Worm (Caenorhabditis elegans): Measurements from ENCODE around the gene Y38H6C.16.

Gene Y38H6C.16

ce11 chrV:20497537-20497936 is 41.6 kb downstream of the Y38H6C.16 start (continued):
- TF ChIP-seq F10E7.11 (tag; optimal IDR thresholded peaks at IDR 0.05) (peak; percentile 41), Y53G8AR.9 (GFP tag; conservative IDR thresholded peaks at IDR 0.05) (0 out of 2 replicates have a peak, but pooled peaks have one; percentile 65), madf-6 (GFP tag; IDR thresholded peaks at IDR 0.05) (peak; percentile 67), tbx-9 (tag; optimal IDR thresholded peaks at IDR 0.05; ENCODE audit: borderline replicate concordance) (no peak), athp-1 (tag; optimal IDR thresholded peaks at IDR 0.05) (peak; percentile 21), chd-7 (tag; optimal IDR thresholded peaks at IDR 0.05) (peak; percentile 71), tbp1 (GFP tag; optimal IDR thresholded peaks at IDR 0.05) (peak; percentile 45), F22D6.2 (tag; optimal IDR thresholded peaks at IDR 0.05) (no peak), ZK185.1 (tag; optimal IDR thresholded peaks at IDR 0.05; ENCODE audit: poor library complexity, severe bottlenecking) (peak; percentile 60), rcor-1 (GFP tag; IDR thresholded peaks at IDR 0.05) (0 out of 2 replicates have a peak, but pooled peaks have one; percentile 21), lsy-27 (tag; optimal IDR thresholded peaks at IDR 0.05; ENCODE audit: borderline replicate concordance, insufficient read depth) (no peak), efl-1 (GFP tag; optimal IDR thresholded peaks at IDR 0.05) (peak; percentile 53), nhr-90 (tag; optimal IDR thresholded peaks at IDR 0.05) (peak; percentile 74), F55B11.4 (tag; optimal IDR thresholded peaks at IDR 0.05; ENCODE audit: borderline replicate concordance, insufficient read depth) (no peak), C06A6.2 (GFP tag; conservative IDR thresholded peaks at IDR 0.05) (no peak), nhr-179 (tag; optimal IDR thresholded peaks at IDR 0.05) (peak; percentile 4), let-607 (tag; optimal IDR thresholded peaks at IDR 0.05) (peak in 1 of 2 experiments; percentile 72), Y56A3A.18 (GFP tag; IDR thresholded peaks at IDR 0.05) (peak; percentile 66), Y67H2A.10 (GFP tag; conservative IDR thresholded peaks at IDR 0.05) (no peak), aptf-2 (GFP tag; conservative IDR thresholded peaks at IDR 0.05) (no peak), xnd-1 (tag; optimal IDR thresholded peaks at IDR 0.05) (peak; percentile 47), repo-1 (tag; optimal IDR thresholded peaks at IDR 0.05) (peak; percentile 92), attf-5 (GFP tag; optimal IDR thresholded peaks at IDR 0.05) (no peak), madf-10 (tag; optimal IDR thresholded peaks at IDR 0.05) (peak; percentile 49), mel-28 (tag; optimal IDR thresholded peaks at IDR 0.05; ENCODE audit: borderline replicate concordance) (no peak), hsf-1 (GFP tag; IDR thresholded peaks at IDR 0.05) (peak; percentile 51; the same call in 1 of the 2 replicates), nhr-80 (tag; optimal IDR thresholded peaks at IDR 0.05) (peak; percentile 61), ztf-22 (GFP tag; optimal IDR thresholded peaks at IDR 0.05) (peak; percentile 56), tlf-1 (GFP tag; optimal IDR thresholded peaks at IDR 0.05) (peak; percentile 67), ceh-79 (tag; optimal IDR thresholded peaks at IDR 0.05) (peak; percentile 25), madf-3 (GFP tag; IDR thresholded peaks at IDR 0.05) (0 out of 2 replicates have a peak, but pooled peaks have one; percentile 51), F52B5.7 (tag; optimal IDR thresholded peaks at IDR 0.05) (peak; percentile 54), ceh-91 (GFP tag; IDR thresholded peaks at IDR 0.05) (peak; percentile 42; the same call in 1 of the 2 replicates), lag-1 (GFP tag; IDR thresholded peaks at IDR 0.05) (no peak), ekl-4 (GFP tag; IDR thresholded peaks at IDR 0.05) (peak; percentile 43; the same call in 1 of the 2 replicates), unc-130 (GFP tag; optimal IDR thresholded peaks at IDR 0.05) (no peak), hmg-20 (GFP tag; IDR thresholded peaks at IDR 0.05) (0 out of 2 replicates have a peak, but pooled peaks have one; percentile 9), bed-2 (GFP tag; IDR thresholded peaks at IDR 0.05) (no peak), zim-3 (tag; optimal IDR thresholded peaks at IDR 0.05) (peak; percentile 4), F57C9.4 (tag; optimal IDR thresholded peaks at IDR 0.05) (peak; percentile 11), ztf-3 (GFP tag; optimal IDR thresholded peaks at IDR 0.05) (no peak), ceh-100 (GFP tag; IDR thresholded peaks at IDR 0.05) (peak; percentile 46; the same call in 1 of the 2 replicates), bed-1 (GFP tag; IDR thresholded peaks at IDR 0.05) (0 out of 2 replicates have a peak, but pooled peaks have one; percentile 60)

Measured in whole organism, young adult.